Worm (Caenorhabditis elegans): ENCODE data around the gene C23G10.2.

DNA sequence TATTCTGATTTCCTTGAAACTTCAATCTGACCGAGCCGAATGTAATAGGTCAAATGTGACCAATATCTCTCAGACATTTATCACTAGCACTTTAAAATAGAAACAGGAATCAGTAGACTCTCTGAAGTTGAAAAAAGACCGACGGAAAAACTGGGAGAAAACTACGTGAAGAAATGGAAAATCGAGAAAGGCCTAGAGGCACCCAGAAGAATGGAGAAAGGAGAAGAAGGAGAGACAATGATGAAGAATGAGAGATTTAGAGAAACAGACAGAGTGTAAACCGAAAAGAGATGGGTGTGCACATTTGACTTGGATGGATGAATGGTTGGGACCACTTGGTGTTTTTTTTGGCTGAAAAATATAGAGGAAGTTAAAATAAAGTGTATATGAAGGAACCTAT is 37.8 kb upstream of the C23G10.2 start:
- TF ChIP-seq W03F9.2 (tag; optimal IDR thresholded peaks at IDR 0.05): peak; percentile 37
- no peak for TF ChIP-seq dao-5 (tag; optimal IDR thresholded peaks at IDR 0.05)
